Fruit fly (Drosophila melanogaster): ENCODE data around the gene CG42541.

dm6 chrX:3971250-3971649, 40.9 kb upstream of the CG42541 start, which contains the start of gene CG6414:
- no peak for TF ChIP-seq CTCF (optimal IDR thresholded peaks at IDR 0.05)
- TF ChIP-seq CG8478 (optimal IDR thresholded peaks at IDR 0.05), result no peak
